Fruit fly (Drosophila melanogaster): ENCODE measurements around the gene opa.

opa gene

dm6 chr3R:4852373-4852860, at the start of gene opa:
Gene opa (plus strand): TSS chr3R:4852813.
- TF ChIP-seq CTCF (optimal IDR thresholded peaks at IDR 0.05), result peak; percentile 32 to 39
- TF ChIP-seq CG8478 (optimal IDR thresholded peaks at IDR 0.05), result peak; percentile 62

DNA sequence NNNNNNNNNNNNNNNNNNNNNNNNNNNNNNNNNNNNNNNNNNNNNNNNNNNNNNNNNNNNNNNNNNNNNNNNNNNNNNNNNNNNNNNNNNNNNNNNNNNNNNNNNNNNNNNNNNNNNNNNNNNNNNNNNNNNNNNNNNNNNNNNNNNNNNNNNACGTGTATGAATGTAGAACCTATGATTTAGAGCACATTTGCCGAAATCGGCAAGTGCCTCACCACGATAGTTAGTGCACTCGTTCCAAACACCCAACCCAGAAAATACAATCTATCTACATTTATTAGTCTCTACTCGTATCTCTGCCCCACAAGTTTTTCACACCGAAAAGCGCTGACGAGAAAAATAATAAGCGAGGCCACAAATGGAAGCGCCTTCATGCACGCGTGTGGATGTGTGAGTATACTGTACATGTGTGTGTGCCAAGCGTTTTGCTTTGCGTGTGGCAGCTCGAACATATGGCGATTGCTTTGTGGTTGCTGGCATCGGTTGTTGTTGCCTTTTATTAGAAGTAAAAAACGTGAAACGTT, 48.4 kb upstream of the opa start:
- no peak for TF ChIP-seq CG8478 (optimal IDR thresholded peaks at IDR 0.05)
- TF ChIP-seq CTCF (optimal IDR thresholded peaks at IDR 0.05), result no peak

- no peak for TF ChIP-seq CTCF (optimal IDR thresholded peaks at IDR 0.05)
- no peak for TF ChIP-seq CG8478 (optimal IDR thresholded peaks at IDR 0.05)
Measured at dm6 chr3R:4804828-4805707, 47.5 kb upstream of the opa start.

dm6 chr3R:4806318-4806757, 46.3 kb upstream of the opa start:
- TF ChIP-seq CTCF (optimal IDR thresholded peaks at IDR 0.05), result no peak
- TF ChIP-seq CG8478 (optimal IDR thresholded peaks at IDR 0.05), result no peak

dm6 chr3R:4807582-4807981, 45.0 kb upstream of the opa start:
- no peak for TF ChIP-seq CG8478 (optimal IDR thresholded peaks at IDR 0.05)
- no peak for TF ChIP-seq CTCF (optimal IDR thresholded peaks at IDR 0.05)

DNA sequence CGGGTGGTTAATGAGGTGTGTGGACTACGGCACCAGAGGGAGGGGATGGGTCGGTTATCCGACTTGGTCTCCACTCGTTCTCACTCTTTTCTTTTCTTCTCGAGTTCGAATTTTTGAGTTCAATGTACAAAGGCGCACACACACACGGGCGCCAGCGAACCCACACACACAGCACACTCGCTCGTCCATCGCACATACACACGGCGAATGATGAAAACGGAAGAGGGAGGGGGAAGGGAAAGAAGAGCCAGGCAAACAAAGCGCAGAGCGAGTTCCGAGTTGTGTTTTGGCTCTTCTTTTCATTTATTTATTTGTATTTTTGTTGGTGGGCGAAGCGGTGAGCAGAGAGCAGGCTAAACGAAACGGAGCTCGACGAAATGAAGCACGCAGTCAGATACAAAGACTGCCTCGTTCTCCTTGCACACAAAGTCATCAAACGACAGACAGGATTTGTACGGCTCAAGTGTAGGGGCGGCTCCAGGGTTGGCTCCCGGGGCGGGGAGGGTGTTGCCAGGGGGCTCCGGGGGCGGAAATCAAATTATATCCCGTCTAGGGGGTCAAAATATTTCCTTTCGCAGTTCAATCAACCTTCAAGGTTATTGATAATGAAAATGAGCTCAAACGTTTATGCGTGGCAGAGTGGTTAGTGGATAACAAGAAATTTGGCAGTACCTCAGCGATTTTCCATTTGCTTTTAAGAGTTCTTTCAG, 42.5 kb upstream of the opa start:
- no peak for TF ChIP-seq CG8478 (optimal IDR thresholded peaks at IDR 0.05)
- no peak for TF ChIP-seq CTCF (optimal IDR thresholded peaks at IDR 0.05)

dm6 chr3R:4811124-4811935, 41.3 kb upstream of the opa start, which contains the start of gene Gmppb:
Gene Gmppb (plus strand): TSS chr3R:4811444.
- TF ChIP-seq CTCF (optimal IDR thresholded peaks at IDR 0.05) (no peak), CG8478 (optimal IDR thresholded peaks at IDR 0.05) (no peak)

dm6 chr3R:4811936-4812534, 40.6 kb upstream of the opa start, which contains the start of the genes Hus1-like and ctrip:
Gene Hus1-like (minus strand): TSS chr3R:4812096.
Gene ctrip (minus strand): TSS chr3R:4812096.
- peak in 1 of 2 experiments; percentile 9 for TF ChIP-seq CTCF (optimal IDR thresholded peaks at IDR 0.05)
- TF ChIP-seq CG8478 (optimal IDR thresholded peaks at IDR 0.05), result no peak

- TF ChIP-seq CG8478 (optimal IDR thresholded peaks at IDR 0.05) (no peak), CTCF (optimal IDR thresholded peaks at IDR 0.05) (no peak)
Measured at dm6 chr3R:4813172-4813716, 39.4 kb upstream of the opa start.

DNA sequence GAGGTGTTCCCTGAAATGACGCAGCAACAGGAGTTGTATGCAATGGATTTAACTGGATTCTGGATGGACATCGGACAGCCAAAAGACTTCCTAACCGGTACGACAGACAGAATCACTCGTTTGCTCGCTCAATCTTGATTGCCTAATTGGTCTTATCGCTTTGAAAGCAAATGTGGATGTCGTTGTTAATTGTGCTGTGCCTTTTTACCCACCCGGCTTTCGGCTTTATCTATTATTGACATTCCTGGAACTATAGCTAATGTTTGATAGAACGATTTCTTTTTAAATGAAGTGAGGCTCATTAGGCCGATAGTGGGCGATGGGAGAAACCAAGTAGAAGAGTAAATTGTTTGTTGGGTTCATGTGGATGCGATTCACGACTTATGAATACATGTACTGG, 37.9 kb upstream of the opa start:
- TF ChIP-seq CTCF (optimal IDR thresholded peaks at IDR 0.05), result no peak
- TF ChIP-seq CG8478 (optimal IDR thresholded peaks at IDR 0.05), result no peak

DNA sequence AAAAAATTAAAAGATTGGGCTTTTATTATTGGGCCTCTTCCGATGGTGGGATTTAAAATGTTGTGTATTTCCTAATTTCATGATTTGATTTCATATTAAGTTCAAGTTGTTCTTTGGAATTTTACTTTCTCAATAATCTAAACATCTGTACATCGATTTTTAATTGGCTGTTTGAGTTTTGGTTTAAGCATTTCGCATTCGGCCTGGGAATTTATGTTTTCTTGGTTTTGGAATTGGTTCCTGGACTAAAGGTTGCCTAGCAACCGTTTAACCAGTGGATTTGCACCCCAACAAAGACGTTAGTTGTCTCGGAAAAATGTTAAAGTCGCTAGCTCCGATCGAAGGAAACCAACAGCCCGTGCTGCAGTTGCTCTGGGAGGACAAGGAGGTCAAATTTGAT, 36.6 kb upstream of the opa start, which contains the start of gene BBS5:
BBS5 (plus strand) TSS at position 301 of the 400 bp plus-strand sequence.
- TF ChIP-seq CTCF (optimal IDR thresholded peaks at IDR 0.05) (no peak), CG8478 (optimal IDR thresholded peaks at IDR 0.05) (no peak)

- TF ChIP-seq CTCF (optimal IDR thresholded peaks at IDR 0.05) (no peak), CG8478 (optimal IDR thresholded peaks at IDR 0.05) (no peak)
Measured at dm6 chr3R:4821098-4821605, 31.5 kb upstream of the opa start, which contains the start of gene CG14657. Gene CG14657 (minus strand): TSS chr3R:4821432.

dm6 chr3R:4825188-4825587, 27.4 kb upstream of the opa start:
- TF ChIP-seq CTCF (optimal IDR thresholded peaks at IDR 0.05) (no peak), CG8478 (optimal IDR thresholded peaks at IDR 0.05) (no peak)

Data from S2 (cell line).